Fruit fly (Drosophila melanogaster): ENCODE measurements around the gene CG6441.

- no peak for TF ChIP-seq psq (optimal IDR thresholded peaks at IDR 0.05)
- no peak for TF ChIP-seq ttk (optimal IDR thresholded peaks at IDR 0.05)
- no peak for TF ChIP-seq Myc (optimal IDR thresholded peaks at IDR 0.05)
- no peak for TF ChIP-seq h (optimal IDR thresholded peaks at IDR 0.05)
- TF ChIP-seq Sin3A (optimal IDR thresholded peaks at IDR 0.05): no peak
- TF ChIP-seq insv (optimal IDR thresholded peaks at IDR 0.05): no peak
These were observed 46.7 kb upstream of the CG6441 start for dm6 chr2L:7427786-7428137.

Measured in Kc167 (cell line).